Fruit fly (Drosophila melanogaster) whole organism, embryonic: ENCODE results near the gene CG12224.
"Not testable (repeated sequence)": the region's sequence is repeated elsewhere in the genome, so short reads cannot be mapped to it uniquely, and the experiment has no call there.

Experiments
- CG2120 ChIP-seq: fragments of 200-800 bp; sonication (Bioruptor generic); optimal IDR thresholded peaks from 3 replicates; lab custom pipeline; 2016; ENCODE audit warnings: missing biosample characterization, missing genetic modification characterization
- Chrac-16 ChIP-seq: fragments of 200-800 bp; sonication (Bioruptor generic); optimal IDR thresholded peaks from 3 replicates; lab custom pipeline; 2016; ENCODE audit warnings: missing biosample characterization, missing genetic modification characterization

- not testable (repeated sequence) for TF ChIP-seq CG2120, Chrac-16 (GFP tag; lab: Kevin White, UChicago)
Measured at dm6 chr3R:11958235-11958634, 23.6 kb downstream of the CG12224 start, which contains the start of gene Hsp70Ab.
